Fruit fly (Drosophila melanogaster): ENCODE results near the gene CG42752.

CG42752 gene

DNA sequence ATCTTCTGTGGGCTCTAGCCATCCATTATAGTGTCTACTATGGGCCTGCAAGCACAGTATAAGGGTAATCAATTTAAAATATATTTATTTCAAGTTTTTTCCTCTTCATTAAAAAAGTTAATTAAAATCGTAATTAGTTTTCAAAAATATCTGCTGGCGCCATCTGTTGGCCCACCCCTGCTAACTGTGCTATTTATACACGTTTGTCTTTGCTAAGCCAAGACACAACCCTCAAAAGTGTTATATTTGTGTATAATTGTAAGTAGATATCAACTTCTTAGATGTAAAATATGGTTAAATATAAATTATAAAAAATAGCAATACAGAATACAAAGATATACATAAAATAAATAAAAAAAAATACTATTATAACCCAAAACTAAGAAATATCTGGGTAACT is 36.6 kb upstream of the CG42752 start (continued):
- TF ChIP-seq pita (GFP tag; optimal IDR thresholded peaks at IDR 0.05) = peak; percentile 71
- TF ChIP-seq CG2712 (tag; optimal IDR thresholded peaks at IDR 0.05) = peak; percentile 19
- peak; percentile 44; the same call in 1 of the 3 replicates for TF ChIP-seq CG16813 (GFP tag; IDR thresholded peaks at IDR 0.05; ENCODE audit: partially characterized antibody)
- peak; percentile 22 for TF ChIP-seq Dek (tag; optimal IDR thresholded peaks at IDR 0.05)
- TF ChIP-seq phol (tag; optimal IDR thresholded peaks at IDR 0.05) = peak; percentile 4
- peak; percentile 19; the same call in 1 of the 2 replicates for TF ChIP-seq NFAT (GFP tag; IDR thresholded peaks at IDR 0.05)
- TF ChIP-seq CoRest (tag; optimal IDR thresholded peaks at IDR 0.05) = peak; percentile 32
- peak; percentile 8 for TF ChIP-seq nmo (GFP tag; optimal IDR thresholded peaks at IDR 0.05)
- TF ChIP-seq Ets65A (GFP tag) = peak; percentile 2

dm6 chr2L:18775274-18775673 is 35.4 kb upstream of the CG42752 start:
- peak; percentile 23 for TF ChIP-seq grn (GFP tag; optimal IDR thresholded peaks at IDR 0.05)
- TF ChIP-seq Med (GFP tag) = peak; percentile 4
- peak; percentile 64 for TF ChIP-seq Kr (GFP tag; optimal IDR thresholded peaks at IDR 0.05)
- no peak for TF ChIP-seq cad (GFP tag; optimal IDR thresholded peaks at IDR 0.05)
- peak; percentile 84 for TF ChIP-seq oc (tag; optimal IDR thresholded peaks at IDR 0.05)
- TF ChIP-seq CG9609 (GFP tag; optimal IDR thresholded peaks at IDR 0.05) = no peak
- TF ChIP-seq CG15479 (GFP tag; optimal IDR thresholded peaks at IDR 0.05) = peak; percentile 60
- TF ChIP-seq gcm (GFP tag; optimal IDR thresholded peaks at IDR 0.05) = peak; percentile 15
- TF ChIP-seq so (GFP tag; IDR thresholded peaks at IDR 0.05) = no peak
- no peak for TF ChIP-seq kni (GFP tag; optimal IDR thresholded peaks at IDR 0.05)
- no peak for TF ChIP-seq ap (GFP tag; IDR thresholded peaks at IDR 0.05)
- no peak for TF ChIP-seq CG17328 (GFP tag; IDR thresholded peaks at IDR 0.05)
- 0 out of 2 replicates have a peak, but pooled peaks have one; percentile 9 for TF ChIP-seq CG6272 (GFP tag; IDR thresholded peaks at IDR 0.05)
- TF ChIP-seq gsb-n (tag; optimal IDR thresholded peaks at IDR 0.05) = peak; percentile 50

dm6 chr2L:18767815-18768214 is 27.9 kb upstream of the CG42752 start:
- peak; percentile 90 for TF ChIP-seq oc (tag; optimal IDR thresholded peaks at IDR 0.05)
- no peak for TF ChIP-seq Hmr (GFP tag; optimal IDR thresholded peaks at IDR 0.05)

DNA sequence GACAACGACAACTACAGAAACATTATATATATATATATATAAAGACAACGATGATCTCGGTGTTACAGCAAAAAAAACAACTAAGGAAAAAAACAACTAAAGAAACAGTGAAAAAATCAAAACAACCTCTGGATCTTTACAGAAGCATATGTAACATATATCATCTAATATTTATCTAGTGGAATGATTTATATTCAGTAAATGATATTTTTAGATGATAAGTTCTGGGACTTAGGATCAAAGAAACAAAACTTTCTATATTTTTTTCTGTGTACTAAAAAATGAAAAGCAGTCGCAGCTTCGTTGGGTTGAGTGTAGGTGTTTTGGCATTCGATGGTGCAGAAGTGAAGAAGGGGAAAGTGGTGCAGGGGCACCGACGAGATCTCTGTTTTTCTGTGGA is 27.2 kb upstream of the CG42752 start:
- TF ChIP-seq amos (GFP tag; IDR thresholded peaks at IDR 0.05; ENCODE audit: partially characterized antibody) (no peak), CG32532 (GFP tag; IDR thresholded peaks at IDR 0.05) (no peak), sens (GFP tag) (peak; percentile 17), chif (GFP tag; optimal IDR thresholded peaks at IDR 0.05) (no peak), CG2712 (tag; optimal IDR thresholded peaks at IDR 0.05) (peak; percentile 12), CG31441 (GFP tag; IDR thresholded peaks at IDR 0.05) (peak; percentile 13; the same call in 1 of the 2 replicates), row (GFP tag; IDR thresholded peaks at IDR 0.05) (0 out of 3 replicates have a peak, but pooled peaks have one; percentile 30), br (optimal IDR thresholded peaks at IDR 0.05) (no peak), CG10209 (GFP tag; optimal IDR thresholded peaks at IDR 0.05) (no peak), Blimp-1 (GFP tag; optimal IDR thresholded peaks at IDR 0.05) (peak; percentile 4), run (tag; optimal IDR thresholded peaks at IDR 0.05) (no peak), unpg (GFP tag; optimal IDR thresholded peaks at IDR 0.05) (peak; percentile 9), croc (GFP tag; conservative IDR thresholded peaks at IDR 0.05) (no peak), Drgx (GFP tag; IDR thresholded peaks at IDR 0.05) (peak; percentile 51), CG11504 (tag; optimal IDR thresholded peaks at IDR 0.05) (peak; percentile 41), gem (tag; optimal IDR thresholded peaks at IDR 0.05) (peak; percentile 42), nmo (GFP tag; optimal IDR thresholded peaks at IDR 0.05) (peak; percentile 1), CG7839 (tag; optimal IDR thresholded peaks at IDR 0.05) (peak; percentile 12), CG7372 (GFP tag; IDR thresholded peaks at IDR 0.05) (no peak), Sox102F (GFP tag; optimal IDR thresholded peaks at IDR 0.05) (peak; percentile 0), bsh (GFP tag; optimal IDR thresholded peaks at IDR 0.05) (peak in 1 of 2 experiments; percentile 31)

Measured in whole organism, embryonic.